Worm (Caenorhabditis elegans): Measurements from ENCODE around the gene rbm-26.

Gene rbm-26

DNA sequence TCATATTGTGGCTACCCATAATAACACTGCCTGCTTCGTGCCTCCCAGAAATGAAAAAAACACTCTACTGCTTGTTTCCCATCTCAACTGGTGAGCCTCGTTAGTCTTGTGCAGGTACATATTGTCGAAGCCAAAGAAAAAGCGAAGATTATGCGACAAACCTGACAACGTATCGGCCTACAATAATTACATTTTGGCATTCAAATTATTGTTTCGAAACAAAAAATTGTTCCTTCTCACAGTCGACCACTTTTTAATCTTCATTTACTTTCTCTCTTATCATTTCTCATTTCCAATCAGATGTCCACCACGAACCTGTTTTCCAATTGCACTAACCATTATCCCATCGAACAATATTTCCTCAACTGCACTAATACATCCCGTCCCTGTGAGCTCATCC, 31.7 kb downstream of the rbm-26 start, which contains the start of gene B0244.15:
B0244.15 (plus strand) TSS at position 301 of the 400 bp plus-strand sequence.
- no peak for TF ChIP-seq jun-1 (tag; optimal IDR thresholded peaks at IDR 0.05)

- TF ChIP-seq lin-39 (tag; optimal IDR thresholded peaks at IDR 0.05) (no peak), eor-1 (tag; optimal IDR thresholded peaks at IDR 0.05) (no peak), lsy-12 (tag; optimal IDR thresholded peaks at IDR 0.05) (no peak), nhr-43 (tag; optimal IDR thresholded peaks at IDR 0.05; ENCODE audit: poor library complexity, severe bottlenecking) (no peak), R02D3.7 (tag; optimal IDR thresholded peaks at IDR 0.05) (no peak), elt-2 (tag; optimal IDR thresholded peaks at IDR 0.05) (peak; percentile 15), sea-2 (GFP tag; optimal IDR thresholded peaks at IDR 0.05) (no peak), nhr-23 (tag; optimal IDR thresholded peaks at IDR 0.05) (no peak)
Observed at ce11 chrIII:5744579-5744978, 33.2 kb downstream of the rbm-26 start, which contains the start of gene B0244.5. Gene B0244.5, plus strand, starts transcription at chrIII:5744879.

ce11 chrIII:5747185-5747584, 35.8 kb downstream of the rbm-26 start, which contains the start of gene B0244.4:
Gene B0244.4, plus strand, starts transcription at chrIII:5747485.
- TF ChIP-seq ceh-82 (tag; optimal IDR thresholded peaks at IDR 0.05) = no peak
- no peak for TF ChIP-seq eor-1 (tag; optimal IDR thresholded peaks at IDR 0.05)

DNA sequence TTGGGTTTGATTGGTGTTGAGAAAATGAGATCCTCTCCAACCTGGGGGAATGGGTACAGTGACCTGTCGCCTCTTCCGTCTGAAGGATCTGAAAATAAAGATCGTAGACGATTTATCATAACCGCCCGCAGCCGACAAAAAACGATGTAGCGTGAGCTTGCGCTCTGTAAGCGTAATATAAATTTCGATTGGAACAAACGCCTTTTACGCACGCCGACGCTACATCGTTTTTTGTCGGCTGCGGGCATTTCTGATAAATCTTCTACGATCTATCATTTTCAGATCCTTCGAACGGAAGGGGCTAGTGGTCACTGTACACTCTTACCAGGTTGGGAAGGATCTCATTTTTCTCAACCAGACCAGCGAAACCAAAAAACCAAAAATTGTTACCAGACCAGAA, 37.0 kb downstream of the rbm-26 start:
- TF ChIP-seq R02D3.7 (tag; optimal IDR thresholded peaks at IDR 0.05) (no peak), nfya-1 (tag; optimal IDR thresholded peaks at IDR 0.05; ENCODE audit: insufficient read depth) (no peak), lin-15B (tag; optimal IDR thresholded peaks at IDR 0.05) (no peak), zag-1 (tag; optimal IDR thresholded peaks at IDR 0.05) (no peak), daf-12 (tag; optimal IDR thresholded peaks at IDR 0.05) (no peak), lin-39 (tag; optimal IDR thresholded peaks at IDR 0.05) (no peak), lsy-12 (tag; optimal IDR thresholded peaks at IDR 0.05) (no peak), nhr-25 (tag; optimal IDR thresholded peaks at IDR 0.05) (no peak), fos-1 (tag; optimal IDR thresholded peaks at IDR 0.05) (no peak), nhr-43 (tag; optimal IDR thresholded peaks at IDR 0.05; ENCODE audit: poor library complexity, severe bottlenecking) (no peak), elt-3 (tag; optimal IDR thresholded peaks at IDR 0.05) (no peak), unc-62 (GFP tag; optimal IDR thresholded peaks at IDR 0.05) (no peak), ceh-16 (tag; optimal IDR thresholded peaks at IDR 0.05) (no peak), elt-2 (tag; optimal IDR thresholded peaks at IDR 0.05) (no peak), mdl-1 (tag; optimal IDR thresholded peaks at IDR 0.05) (no peak), snpc-4 (tag; optimal IDR thresholded peaks at IDR 0.05) (no peak), skn-1 (tag; optimal IDR thresholded peaks at IDR 0.05) (no peak), ZK546.5 (tag; optimal IDR thresholded peaks at IDR 0.05) (no peak), elt-1 (tag; optimal IDR thresholded peaks at IDR 0.05) (no peak), ztf-11 (tag; optimal IDR thresholded peaks at IDR 0.05) (no peak)

- TF ChIP-seq ceh-82 (tag; optimal IDR thresholded peaks at IDR 0.05) (no peak), jun-1 (tag; optimal IDR thresholded peaks at IDR 0.05) (no peak)
Observed at ce11 chrIII:5750503-5750902, 39.2 kb downstream of the rbm-26 start.

DNA sequence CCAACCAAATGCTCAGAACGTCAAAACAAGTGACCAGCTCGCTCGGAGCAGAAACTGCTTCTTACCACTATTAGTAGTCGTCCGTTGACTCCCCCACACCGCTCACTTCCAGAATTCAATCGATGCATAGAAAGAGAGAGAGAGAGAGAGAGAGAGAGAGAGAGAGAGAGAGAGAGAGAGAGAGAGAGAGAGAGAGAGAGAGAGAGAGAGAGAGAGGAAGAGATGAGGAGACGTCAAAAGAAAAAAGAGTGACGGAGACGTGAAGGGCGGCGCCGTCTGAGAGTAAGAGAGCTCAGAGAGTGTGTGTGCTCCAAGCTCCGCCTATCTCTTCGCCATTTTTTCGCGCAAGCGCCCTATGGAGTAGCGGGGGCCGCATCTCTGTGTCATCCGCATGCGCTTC, 43.9 kb downstream of the rbm-26 start, which contains the start of gene ida-1:
ida-1 (plus strand) TSS at position 336 of the 400 bp plus-strand sequence.
- TF ChIP-seq tbx-2 (tag; optimal IDR thresholded peaks at IDR 0.05) (no peak), fkh-2 (tag; optimal IDR thresholded peaks at IDR 0.05) (no peak), nfya-1 (tag; optimal IDR thresholded peaks at IDR 0.05; ENCODE audit: insufficient read depth) (peak; percentile 80), ztf-4 (tag; optimal IDR thresholded peaks at IDR 0.05) (no peak), lin-39 (tag; optimal IDR thresholded peaks at IDR 0.05) (peak; percentile 29), pqm-1 (tag; optimal IDR thresholded peaks at IDR 0.05) (no peak), ZK546.5 (tag; optimal IDR thresholded peaks at IDR 0.05) (no peak), ztf-11 (tag; optimal IDR thresholded peaks at IDR 0.05) (no peak), nhr-237 (tag; optimal IDR thresholded peaks at IDR 0.05) (no peak), jun-1 (tag; optimal IDR thresholded peaks at IDR 0.05) (no peak), ceh-9 (tag; optimal IDR thresholded peaks at IDR 0.05) (no peak), mdl-1 (tag; optimal IDR thresholded peaks at IDR 0.05) (no peak), ama-1 (optimal IDR thresholded peaks at IDR 0.05) (peak; percentile 21), nhr-23 (tag; optimal IDR thresholded peaks at IDR 0.05) (no peak), lsy-12 (tag; optimal IDR thresholded peaks at IDR 0.05) (no peak), eor-1 (tag; optimal IDR thresholded peaks at IDR 0.05) (no peak), ceh-28 (tag; optimal IDR thresholded peaks at IDR 0.05) (peak; percentile 70), nhr-11 (tag; optimal IDR thresholded peaks at IDR 0.05) (no peak), elt-2 (tag; optimal IDR thresholded peaks at IDR 0.05) (no peak), R02D3.7 (tag; optimal IDR thresholded peaks at IDR 0.05) (no peak), fkh-10 (GFP tag; optimal IDR thresholded peaks at IDR 0.05) (peak; percentile 65), pha-4 (tag; optimal IDR thresholded peaks at IDR 0.05) (no peak), unc-39 (tag; optimal IDR thresholded peaks at IDR 0.05) (no peak), ceh-82 (tag; optimal IDR thresholded peaks at IDR 0.05) (peak; percentile 25), nhr-12 (tag; optimal IDR thresholded peaks at IDR 0.05) (no peak), ceh-16 (tag; optimal IDR thresholded peaks at IDR 0.05) (no peak), daf-12 (tag; optimal IDR thresholded peaks at IDR 0.05) (no peak), fos-1 (tag; optimal IDR thresholded peaks at IDR 0.05) (no peak), unc-62 (GFP tag; optimal IDR thresholded peaks at IDR 0.05) (no peak), lin-15B (tag; optimal IDR thresholded peaks at IDR 0.05) (no peak), zag-1 (tag; optimal IDR thresholded peaks at IDR 0.05) (no peak), aly-2 (tag; optimal IDR thresholded peaks at IDR 0.05) (no peak), sea-2 (GFP tag; optimal IDR thresholded peaks at IDR 0.05) (no peak), egl-5 (tag; optimal IDR thresholded peaks at IDR 0.05) (no peak)

All from whole organism, L3 larva.